Fruit fly (Drosophila melanogaster): ENCODE measurements around the gene CG15533.

dm6 chr3R:30406482-30406881 is 22.1 kb upstream of the CG15533 start:
- TF ChIP-seq CG7987 (GFP tag; optimal IDR thresholded peaks at IDR 0.05) = no peak
- no peak for TF ChIP-seq CG18764 (GFP tag; optimal IDR thresholded peaks at IDR 0.05)
- no peak for TF ChIP-seq crp (GFP tag; optimal IDR thresholded peaks at IDR 0.05)
- TF ChIP-seq dan (GFP tag; IDR thresholded peaks at IDR 0.05) = no peak
- TF ChIP-seq phol (tag; optimal IDR thresholded peaks at IDR 0.05) = no peak
- TF ChIP-seq E2f2 (GFP tag; IDR thresholded peaks at IDR 0.05) = no peak
- no peak for TF ChIP-seq usp (GFP tag; optimal IDR thresholded peaks at IDR 0.05)

Data from whole organism, embryonic.